Worm (Caenorhabditis elegans) whole organism, L4 larva: Measurements from ENCODE around the gene F58G1.8.

Source experiments
- F10B5.3 ChIP-seq: sonication (generic microtip); optimal IDR thresholded peaks from 2 replicates; lab custom pipeline; 2016; ENCODE audit warnings: mild to moderate bottlenecking, missing genetic modification characterization, missing compliant biosample characterization
- F26F4.8 ChIP-seq: fragments of 200-800 bp; sonication (Bioruptor generic); conservative IDR thresholded peaks from 2 replicates; pipeline ENCODE4 v1.3.6; 2022; ENCODE audit warnings: missing genetic modification characterization, missing compliant biosample characterization
- F37D6.2 ChIP-seq: sonication (generic microtip); optimal IDR thresholded peaks from 2 replicates; lab custom pipeline; 2016; ENCODE audit warnings: mild to moderate bottlenecking, missing genetic modification characterization, missing compliant biosample characterization
- F44E2.7 ChIP-seq: fragments of 200-800 bp; sonication (Bioruptor generic); IDR thresholded peaks from 2 replicates; pipeline ENCODE4 v2.1.2; 2022; ENCODE audit warnings: missing genetic modification characterization, missing compliant biosample characterization
- R02D3.7 ChIP-seq: fragments of 150-350 bp; sonication (generic microtip); optimal IDR thresholded peaks from 3 replicates; lab custom pipeline; 2014; ENCODE audit warnings: missing biosample characterization, missing genetic modification characterization
- T20F7.1 ChIP-seq: fragments of 200-800 bp; sonication (Bioruptor generic); optimal IDR thresholded peaks from 2 replicates; lab custom pipeline; 2018; ENCODE audit warnings: mild to moderate bottlenecking, missing genetic modification characterization, missing compliant biosample characterization
- ZK337.2 ChIP-seq: fragments of 200-800 bp; sonication (Bioruptor generic); IDR thresholded peaks from 2 replicates; pipeline ENCODE4 v1.3.6; 2022; ENCODE audit warnings: missing genetic modification reagents, missing genetic modification characterization, missing compliant biosample characterization
- aha-1 ChIP-seq: fragments of 150-350 bp; peaks from one replicate; lab custom pipeline; 2014; ENCODE audit warnings: missing biosample characterization, missing genetic modification characterization
- aly-2 ChIP-seq: sonication (generic microtip); optimal IDR thresholded peaks from 2 replicates; lab custom pipeline; 2018; ENCODE audit warnings: missing biosample characterization, missing genetic modification characterization
- arid-1 ChIP-seq: fragments of 200-800 bp; sonication (Bioruptor generic); conservative IDR thresholded peaks from 2 replicates; pipeline ENCODE4 v1.3.6; 2022; ENCODE audit warnings: missing genetic modification reagents, missing genetic modification characterization, missing compliant biosample characterization
- attf-4 ChIP-seq: sonication (generic microtip); optimal IDR thresholded peaks from 3 replicates; lab custom pipeline; 2017; ENCODE audit warnings: missing biosample characterization, missing genetic modification characterization
- ceh-82 ChIP-seq: sonication (generic microtip); optimal IDR thresholded peaks from 2 replicates; lab custom pipeline; 2017; ENCODE audit warnings: missing biosample characterization, missing genetic modification characterization
- daf-12 ChIP-seq: fragments of 150-350 bp; optimal IDR thresholded peaks from 2 replicates; lab custom pipeline; 2014; ENCODE audit warnings: missing biosample characterization, missing genetic modification reagents, missing genetic modification characterization
- daf-16 ChIP-seq, 3 experiments: sonication (generic microtip); optimal IDR thresholded peaks; 2 replicates each; lab custom pipeline; 2016 to 2017; ENCODE audit warnings: missing genetic modification characterization in 3 of 3, missing genetic modification reagents in 3 of 3, mild to moderate bottlenecking in 2 of 3, missing compliant biosample characterization in 2 of 3, missing biosample characterization in 1 of 3, moderate library complexity in 1 of 3
- daf-19 ChIP-seq: fragments of 200-800 bp; sonication (Bioruptor generic); conservative IDR thresholded peaks from 2 replicates; pipeline ENCODE4 v1.3.6; 2022; ENCODE audit warnings: missing genetic modification characterization, missing compliant biosample characterization
- daf-8 ChIP-seq: fragments of 200-800 bp; sonication (Bioruptor generic); IDR thresholded peaks from 2 replicates; pipeline ENCODE4 v1.3.6; 2022; ENCODE audit warnings: missing genetic modification characterization, missing compliant biosample characterization
- dmd-6 ChIP-seq: fragments of 200-800 bp; sonication (Bioruptor generic); IDR thresholded peaks from 2 replicates; pipeline ENCODE4 v1.3.6; 2022; ENCODE audit warnings: missing genetic modification reagents, missing genetic modification characterization, missing compliant biosample characterization
- dmd-8 ChIP-seq: fragments of 200-800 bp; sonication (Bioruptor generic); IDR thresholded peaks from 2 replicates; pipeline ENCODE4 v1.3.6; 2022; ENCODE audit warnings: missing genetic modification characterization, missing compliant biosample characterization
- dve-1 ChIP-seq: sonication (generic microtip); optimal IDR thresholded peaks from 2 replicates; lab custom pipeline; 2017; ENCODE audit warnings: antibody characterized with exemption, mild to moderate bottlenecking, missing genetic modification characterization, missing compliant biosample characterization; ENCODE audit not compliant: insufficient read depth
- egl-43 ChIP-seq: fragments of 200-800 bp; sonication (Bioruptor generic); IDR thresholded peaks from 2 replicates; pipeline ENCODE4 v1.3.6; 2022; ENCODE audit warnings: missing genetic modification reagents, missing genetic modification characterization, missing compliant biosample characterization
- fos-1 ChIP-seq: fragments of 150-350 bp; optimal IDR thresholded peaks from 2 replicates; lab custom pipeline; 2014; ENCODE audit warnings: missing biosample characterization, missing genetic modification characterization
- hlh-11 ChIP-seq: fragments of 200-800 bp; sonication (Bioruptor generic); optimal IDR thresholded peaks from 2 replicates; lab custom pipeline; 2018; ENCODE audit warnings: mild to moderate bottlenecking, missing genetic modification characterization, missing compliant biosample characterization
- hlh-30 ChIP-seq: sonication (generic microtip); optimal IDR thresholded peaks from 2 replicates; lab custom pipeline; 2017; ENCODE audit warnings: antibody characterized with exemption, mild to moderate bottlenecking, missing genetic modification characterization, missing compliant biosample characterization; ENCODE audit not compliant: insufficient read depth
- hmg-1.1 ChIP-seq: fragments of 200-800 bp; sonication (Bioruptor generic); IDR thresholded peaks from 2 replicates; pipeline ENCODE4 v1.3.6; 2022; ENCODE audit warnings: missing genetic modification reagents, missing genetic modification characterization, missing compliant biosample characterization
- lim-7 ChIP-seq: fragments of 200-800 bp; sonication (Bioruptor generic); IDR thresholded peaks from 2 replicates; pipeline ENCODE4 v1.3.6; 2022; ENCODE audit warnings: missing genetic modification characterization, missing compliant biosample characterization
- lin-39 ChIP-seq: fragments of 150-350 bp; optimal IDR thresholded peaks from 2 replicates; lab custom pipeline; 2014; ENCODE audit warnings: missing biosample characterization, missing genetic modification reagents, missing genetic modification characterization
- mxl-3 ChIP-seq: fragments of 200-800 bp; sonication (Bioruptor generic); optimal IDR thresholded peaks from 2 replicates; lab custom pipeline; 2018; ENCODE audit warnings: mild to moderate bottlenecking, missing genetic modification characterization, missing compliant biosample characterization
- nhr-237 ChIP-seq: sonication (generic microtip); optimal IDR thresholded peaks from 2 replicates; lab custom pipeline; 2017; ENCODE audit warnings: missing biosample characterization, missing genetic modification characterization
- nhr-25 ChIP-seq: sonication (generic microtip); optimal IDR thresholded peaks from 2 replicates; lab custom pipeline; 2017; ENCODE audit warnings: missing genetic modification characterization, mild to moderate bottlenecking, missing compliant biosample characterization, antibody characterized with exemption, moderate library complexity, borderline replicate concordance; ENCODE audit not compliant: insufficient read depth
- nhr-28 ChIP-seq: fragments of 150-350 bp; optimal IDR thresholded peaks from 2 replicates; lab custom pipeline; 2014; ENCODE audit warnings: missing biosample characterization, missing genetic modification characterization
- nhr-76 ChIP-seq: fragments of 150-350 bp; optimal IDR thresholded peaks from 2 replicates; lab custom pipeline; 2014; ENCODE audit warnings: missing biosample characterization, missing genetic modification characterization
- php-3 ChIP-seq: fragments of 200-800 bp; sonication (Bioruptor generic); IDR thresholded peaks from 2 replicates; pipeline ENCODE4 v1.3.6; 2022; ENCODE audit warnings: missing genetic modification reagents, missing genetic modification characterization, missing compliant biosample characterization
- rbr-2 ChIP-seq: sonication (generic microtip); optimal IDR thresholded peaks from 2 replicates; lab custom pipeline; 2016; ENCODE audit warnings: missing genotype, missing genetic modification characterization, missing compliant biosample characterization
- saeg-2 ChIP-seq: fragments of 200-800 bp; sonication (Bioruptor generic); IDR thresholded peaks from 2 replicates; pipeline ENCODE4 v1.3.6; 2022; ENCODE audit warnings: missing genetic modification reagents, missing genetic modification characterization, missing compliant biosample characterization
- sdz-12 ChIP-seq: fragments of 200-800 bp; sonication (Bioruptor generic); optimal IDR thresholded peaks from 2 replicates; lab custom pipeline; 2018; ENCODE audit warnings: mild to moderate bottlenecking, missing genetic modification characterization, missing compliant biosample characterization
- set-16 ChIP-seq: fragments of 200-800 bp; sonication (Bioruptor generic); IDR thresholded peaks from 2 replicates; pipeline ENCODE4 v1.3.6; 2022; ENCODE audit warnings: missing genetic modification reagents, missing genetic modification characterization, missing compliant biosample characterization
- skn-1 ChIP-seq: fragments of 150-350 bp; optimal IDR thresholded peaks from 2 replicates; lab custom pipeline; 2014; ENCODE audit warnings: missing biosample characterization, missing genetic modification characterization
- snpc-4 ChIP-seq: fragments of 150-350 bp; optimal IDR thresholded peaks from 2 replicates; lab custom pipeline; 2014; ENCODE audit warnings: missing biosample characterization, missing genetic modification characterization
- spr-3 ChIP-seq: fragments of 200-800 bp; sonication (Bioruptor generic); optimal IDR thresholded peaks from 2 replicates; lab custom pipeline; 2018; ENCODE audit warnings: mild to moderate bottlenecking, missing genetic modification characterization, missing compliant biosample characterization
- unc-39 ChIP-seq: sonication (generic microtip); optimal IDR thresholded peaks from 2 replicates; lab custom pipeline; 2017; ENCODE audit warnings: missing biosample characterization, missing genetic modification characterization
- vab-7 ChIP-seq: fragments of 200-800 bp; sonication (Bioruptor generic); IDR thresholded peaks from 2 replicates; pipeline ENCODE4 v1.3.6; 2022; ENCODE audit warnings: missing genetic modification reagents, missing genetic modification characterization, missing compliant biosample characterization
- zag-1 ChIP-seq: fragments of 150-350 bp; optimal IDR thresholded peaks from 2 replicates; lab custom pipeline; 2014; ENCODE audit warnings: missing biosample characterization, missing genetic modification characterization
- zip-11 ChIP-seq: fragments of 200-800 bp; sonication (Bioruptor generic); IDR thresholded peaks from 2 replicates; pipeline ENCODE4 v1.3.6; 2022; ENCODE audit warnings: missing genetic modification characterization, missing compliant biosample characterization
- ztf-11 ChIP-seq: fragments of 150-350 bp; optimal IDR thresholded peaks from 2 replicates; lab custom pipeline; 2014; ENCODE audit warnings: missing biosample characterization, missing genetic modification characterization

The F58G1.8 gene

ce11 chrII:12925551-12925950 lies at the start of gene F58G1.8:
Gene F58G1.8, minus strand, starts transcription at chrII:12925651.
- no peak for TF ChIP-seq egl-43
- TF ChIP-seq aly-2 (tag; lab: Kevin White, UChicago): no peak
- TF ChIP-seq dmd-6 (GFP tag; lab: Robert Waterston, UW): no peak
- no peak for TF ChIP-seq vab-7 (GFP tag; lab: Robert Waterston, UW)
- TF ChIP-seq ZK337.2 (GFP tag; lab: Robert Waterston, UW): no peak
- TF ChIP-seq zip-11 (GFP tag; lab: Robert Waterston, UW): no peak
- TF ChIP-seq lin-39 (tag; lab: Kevin White, UChicago): no peak

ce11 chrII:12969622-12970021 lies 44.2 kb upstream of the F58G1.8 start, which contains the start of gene Y38F1A.4:
Gene Y38F1A.4, minus strand, starts transcription at chrII:12969722.
- TF ChIP-seq nhr-25 (tag; lab: Kevin White, UChicago): no peak
- no peak for TF ChIP-seq F10B5.3
- TF ChIP-seq hmg-1.1 (GFP tag; lab: Robert Waterston, UW): no peak
- no peak for TF ChIP-seq F37D6.2 (tag; lab: Kevin White, UChicago)
- no peak for TF ChIP-seq set-16
- no peak for TF ChIP-seq vab-7 (GFP tag; lab: Robert Waterston, UW)
- no peak for TF ChIP-seq skn-1 (tag; lab: Kevin White, UChicago)
- TF ChIP-seq egl-43: no peak

ce11 chrII:12968448-12968969 lies 43.1 kb upstream of the F58G1.8 start:
- TF ChIP-seq snpc-4 (tag; lab: Kevin White, UChicago) (peak; percentile 16), hlh-30 (tag; lab: Kevin White, UChicago) (no peak)
- TF ChIP-seq, all 104 proteins: peak for 1

- TF ChIP-seq aha-1 (peak; percentile 6), F37D6.2 (tag; lab: Kevin White, UChicago) (no peak)
These were observed 40.8 kb upstream of the F58G1.8 start for ce11 chrII:12966274-12966673.

- TF ChIP-seq daf-8 (GFP tag; lab: Robert Waterston, UW) (no peak), dmd-8 (GFP tag; lab: Robert Waterston, UW) (no peak), lim-7 (GFP tag; lab: Robert Waterston, UW) (no peak), hlh-11 (tag; lab: Kevin White, UChicago) (peak; percentile 45), daf-16 (GFP tag; optimal IDR thresholded peaks at IDR 0.05; lab: Kevin White, UChicago) (no peak), daf-16 (tag; optimal IDR thresholded peaks at IDR 0.05; lab: Kevin White, UChicago) (no peak), fos-1 (tag; lab: Kevin White, UChicago) (no peak), php-3 (no peak), mxl-3 (peak; percentile 44), F26F4.8 (no peak), nhr-76 (tag; lab: Kevin White, UChicago) (no peak), R02D3.7 (tag; lab: Kevin White, UChicago) (no peak), zag-1 (tag; lab: Kevin White, UChicago) (no peak), attf-4 (no peak), dve-1 (no peak), daf-19 (GFP tag; lab: Robert Waterston, UW) (no peak)
These were observed 40.1 kb upstream of the F58G1.8 start for ce11 chrII:12965589-12965988.

- no peak for TF ChIP-seq T20F7.1 (GFP tag; lab: Kevin White, UChicago)
- no peak for TF ChIP-seq rbr-2 (tag; lab: Kevin White, UChicago)
- no peak for TF ChIP-seq mxl-3
- TF ChIP-seq daf-12 (tag; lab: Kevin White, UChicago): no peak
- TF ChIP-seq arid-1 (GFP tag; lab: Robert Waterston, UW): no peak
- no peak for TF ChIP-seq F44E2.7 (GFP tag; lab: Robert Waterston, UW)
- TF ChIP-seq ztf-11: no peak
- no peak for TF ChIP-seq nhr-237 (tag; lab: Kevin White, UChicago)
- TF ChIP-seq zip-11 (GFP tag; lab: Robert Waterston, UW): no peak
- no peak for TF ChIP-seq attf-4
- no peak for TF ChIP-seq sdz-12 (GFP tag; lab: Kevin White, UChicago)
- no peak for TF ChIP-seq spr-3 (GFP tag; lab: Kevin White, UChicago)
- no peak for TF ChIP-seq unc-39 (tag; lab: Kevin White, UChicago)
- no peak for TF ChIP-seq ceh-82 (tag; lab: Kevin White, UChicago)
- TF ChIP-seq saeg-2 (GFP tag; lab: Robert Waterston, UW): no peak
- TF ChIP-seq nhr-28 (tag; lab: Kevin White, UChicago): no peak
These were observed 39.9 kb upstream of the F58G1.8 start, which contains the start of gene ptr-18 for ce11 chrII:12965538-12965588. Gene ptr-18, plus strand, starts transcription at chrII:12965546.
